Fruit fly (Drosophila melanogaster) whole organism, prepupa: ENCODE data around the gene Mrtf.

Experiments
- Blimp-1 ChIP-seq: fragments of 200-800 bp; sonication (Bioruptor generic); optimal IDR thresholded peaks from 3 replicates; lab custom pipeline; 2017; ENCODE audit warnings: missing biosample characterization, missing genetic modification characterization, mild to moderate bottlenecking, moderate library complexity, missing genetic modification reagents
- CG10631 ChIP-seq: fragments of 200-800 bp; sonication (Bioruptor generic); optimal IDR thresholded peaks from 2 replicates; lab custom pipeline; 2016; ENCODE audit warnings: missing biosample characterization, missing genetic modification characterization
- CG11294 ChIP-seq: fragments of 200-800 bp; sonication (Bioruptor generic); IDR thresholded peaks from 2 replicates; pipeline ENCODE4 v1.3.6; 2022; ENCODE audit warnings: missing biosample characterization, missing genetic modification characterization
- CG11762 ChIP-seq: fragments of 200-800 bp; sonication (Bioruptor generic); optimal IDR thresholded peaks from 3 replicates; lab custom pipeline; 2016; ENCODE audit warnings: missing biosample characterization, missing genetic modification characterization; ENCODE audit not compliant: insufficient read depth
- CG11902 ChIP-seq: fragments of 200-800 bp; sonication (Bioruptor generic); optimal IDR thresholded peaks from 3 replicates; lab custom pipeline; 2016; ENCODE audit warnings: missing biosample characterization, missing genetic modification characterization
- CG3032 ChIP-seq: fragments of 200-800 bp; optimal IDR thresholded peaks from 2 replicates; lab custom pipeline; 2019; ENCODE audit warnings: missing biosample characterization, mild to moderate bottlenecking, missing genetic modification characterization, moderate library complexity
- CG4318 ChIP-seq: fragments of 200-800 bp; sonication (Bioruptor generic); optimal IDR thresholded peaks from 3 replicates; lab custom pipeline; 2017; ENCODE audit warnings: missing biosample characterization, mild to moderate bottlenecking, missing genetic modification characterization
- CG6163 ChIP-seq: fragments of 200-800 bp; sonication (Bioruptor generic); IDR thresholded peaks from 3 replicates; pipeline ENCODE4 v1.3.6; 2022; ENCODE audit warnings: missing biosample characterization, missing genetic modification characterization
- CG6276 ChIP-seq: fragments of 200-800 bp; sonication (Bioruptor generic); optimal IDR thresholded peaks from 2 replicates; lab custom pipeline; 2017; ENCODE audit warnings: missing biosample characterization, mild to moderate bottlenecking, missing genetic modification characterization
- CG6792 ChIP-seq: fragments of 200-800 bp; sonication (Bioruptor generic); optimal IDR thresholded peaks from 3 replicates; lab custom pipeline; 2016; ENCODE audit warnings: missing biosample characterization, missing genetic modification characterization
- CG6808 ChIP-seq: fragments of 200-800 bp; sonication (Bioruptor generic); optimal IDR thresholded peaks from 3 replicates; lab custom pipeline; 2017; ENCODE audit warnings: missing biosample characterization, missing genetic modification characterization, mild to moderate bottlenecking, moderate library complexity, missing genetic modification reagents
- CG6854 ChIP-seq: fragments of 200-800 bp; sonication (Bioruptor generic); optimal IDR thresholded peaks from 2 replicates; lab custom pipeline; 2017; ENCODE audit warnings: missing biosample characterization, mild to moderate bottlenecking, missing genetic modification characterization
- CG7368 ChIP-seq: fragments of 200-800 bp; sonication (Bioruptor generic); optimal IDR thresholded peaks from 3 replicates; lab custom pipeline; 2016; ENCODE audit warnings: missing biosample characterization, missing genetic modification characterization
- CG8119 ChIP-seq: fragments of 200-800 bp; sonication (Bioruptor generic); IDR thresholded peaks from 3 replicates; pipeline ENCODE4 v1.3.6; 2022; ENCODE audit warnings: missing biosample characterization, missing genetic modification characterization
- CG8319 ChIP-seq: fragments of 200-800 bp; sonication (Bioruptor generic); optimal IDR thresholded peaks from 3 replicates; lab custom pipeline; 2016; ENCODE audit warnings: missing biosample characterization, missing genetic modification characterization
- CG9139 ChIP-seq: fragments of 200-800 bp; sonication (Bioruptor generic); optimal IDR thresholded peaks from 3 replicates; lab custom pipeline; 2017; ENCODE audit warnings: missing biosample characterization, mild to moderate bottlenecking, missing genetic modification characterization
- Eip75B ChIP-seq: fragments of 200-800 bp; sonication (Bioruptor generic); optimal IDR thresholded peaks from 3 replicates; lab custom pipeline; 2016; ENCODE audit warnings: missing biosample characterization, missing genetic modification characterization
- Eip93F ChIP-seq: fragments of 200-800 bp; sonication (Bioruptor generic); optimal IDR thresholded peaks from 2 replicates; lab custom pipeline; 2016; ENCODE audit warnings: missing biosample characterization, mild to moderate bottlenecking, missing genetic modification characterization
- Ets21C ChIP-seq: fragments of 200-800 bp; sonication (Bioruptor generic); optimal IDR thresholded peaks from 3 replicates; lab custom pipeline; 2016; ENCODE audit warnings: missing biosample characterization, missing genetic modification characterization
- Ets96B ChIP-seq: fragments of 200-800 bp; optimal IDR thresholded peaks from 2 replicates; lab custom pipeline; 2019; ENCODE audit warnings: missing biosample characterization, mild to moderate bottlenecking, missing genetic modification characterization, moderate library complexity
- Gug ChIP-seq: fragments of 200-800 bp; sonication (Bioruptor generic); IDR thresholded peaks from 2 replicates; pipeline ENCODE4 v1.3.6; 2022; ENCODE audit warnings: missing biosample characterization, missing genetic modification characterization
- Hr4 ChIP-seq: fragments of 200-800 bp; sonication (Bioruptor generic); optimal IDR thresholded peaks from 3 replicates; lab custom pipeline; 2016; ENCODE audit warnings: missing biosample characterization, missing genetic modification characterization
- OdsH ChIP-seq: fragments of 200-800 bp; sonication (Bioruptor generic); optimal IDR thresholded peaks from 3 replicates; lab custom pipeline; 2016; ENCODE audit warnings: missing biosample characterization, missing genetic modification characterization
- Smox ChIP-seq: fragments of 200-800 bp; sonication (Bioruptor generic); optimal IDR thresholded peaks from 3 replicates; lab custom pipeline; 2016; ENCODE audit warnings: missing biosample characterization, missing genetic modification characterization
- Sox102F ChIP-seq: fragments of 200-800 bp; sonication (Bioruptor generic); optimal IDR thresholded peaks from 2 replicates; lab custom pipeline; 2016; ENCODE audit warnings: missing biosample characterization, mild to moderate bottlenecking, missing genetic modification characterization
- Sox14 ChIP-seq: fragments of 200-800 bp; sonication (Bioruptor generic); optimal IDR thresholded peaks from 3 replicates; lab custom pipeline; 2016; ENCODE audit warnings: missing biosample characterization, missing genetic modification characterization
- Sox15 ChIP-seq: fragments of 200-800 bp; sonication (Bioruptor generic); optimal IDR thresholded peaks from 3 replicates; lab custom pipeline; 2016; ENCODE audit warnings: missing biosample characterization, missing genetic modification characterization
- achi ChIP-seq: fragments of 200-800 bp; sonication (Bioruptor generic); optimal IDR thresholded peaks from 3 replicates; lab custom pipeline; 2016; ENCODE audit warnings: missing biosample characterization, missing genetic modification characterization
- cyc ChIP-seq: fragments of 200-800 bp; sonication (Bioruptor generic); optimal IDR thresholded peaks from 3 replicates; lab custom pipeline; 2016; ENCODE audit warnings: missing biosample characterization, missing genetic modification characterization
- dac ChIP-seq: fragments of 200-800 bp; sonication (Bioruptor generic); optimal IDR thresholded peaks from 2 replicates; lab custom pipeline; 2017; ENCODE audit warnings: missing biosample characterization, mild to moderate bottlenecking, missing genetic modification characterization
- dsx ChIP-seq: fragments of 200-800 bp; optimal IDR thresholded peaks from 3 replicates; lab custom pipeline; 2019; ENCODE audit warnings: missing biosample characterization, mild to moderate bottlenecking, missing genetic modification characterization, moderate library complexity; ENCODE audit not compliant: poor library complexity, severe bottlenecking
- eg ChIP-seq: fragments of 200-800 bp; sonication (Bioruptor generic); IDR thresholded peaks from 3 replicates; pipeline ENCODE4 v1.3.6; 2022; ENCODE audit warnings: missing biosample characterization, missing genetic modification characterization
- esn ChIP-seq: fragments of 200-800 bp; sonication (Bioruptor generic); optimal IDR thresholded peaks from 2 replicates; lab custom pipeline; 2016; ENCODE audit warnings: missing biosample characterization, mild to moderate bottlenecking, missing genetic modification characterization, moderate library complexity
- fd59A ChIP-seq: fragments of 200-800 bp; sonication (Bioruptor generic); optimal IDR thresholded peaks from 2 replicates; lab custom pipeline; 2017; ENCODE audit warnings: missing biosample characterization, mild to moderate bottlenecking, missing genetic modification characterization, missing genetic modification reagents
- fd85E ChIP-seq: fragments of 200-800 bp; sonication (Bioruptor generic); optimal IDR thresholded peaks from 3 replicates; lab custom pipeline; 2016; ENCODE audit warnings: missing biosample characterization, missing genetic modification characterization
- fkh ChIP-seq: fragments of 200-800 bp; sonication (Bioruptor generic); optimal IDR thresholded peaks from 3 replicates; lab custom pipeline; 2017; ENCODE audit warnings: missing biosample characterization, mild to moderate bottlenecking, missing genetic modification characterization, moderate library complexity
- salr ChIP-seq, 2 experiments: fragments of 200-800 bp; sonication (Bioruptor generic); optimal IDR thresholded peaks; 3 replicates each; lab custom pipeline; 2016 to 2018; ENCODE audit warnings: missing biosample characterization in 2 of 2, missing genetic modification characterization in 2 of 2, mild to moderate bottlenecking in 1 of 2
- spab ChIP-seq: fragments of 200-800 bp; sonication (Bioruptor generic); optimal IDR thresholded peaks from 2 replicates; lab custom pipeline; 2017; ENCODE audit warnings: missing biosample characterization, mild to moderate bottlenecking, missing genetic modification characterization, missing genetic modification reagents
- ss ChIP-seq, 2 experiments: fragments of 200-800 bp; sonication (Bioruptor generic); optimal IDR thresholded peaks; 2 replicates in 1 of 2; 3 replicates in 1 of 2; lab custom pipeline; 2017 to 2018; ENCODE audit warnings: mild to moderate bottlenecking in 2 of 2, missing biosample characterization in 2 of 2, missing genetic modification characterization in 2 of 2, moderate library complexity in 1 of 2
- svp ChIP-seq: fragments of 200-800 bp; sonication (Bioruptor generic); peaks from one replicate; lab custom pipeline; 2016; ENCODE audit warnings: missing biosample characterization, missing genetic modification characterization
- vri ChIP-seq: fragments of 200-800 bp; sonication (Bioruptor generic); optimal IDR thresholded peaks from 3 replicates; lab custom pipeline; 2016; ENCODE audit warnings: missing biosample characterization, mild to moderate bottlenecking, missing genetic modification characterization

The Mrtf gene

dm6 chr3L:2795363-2795957 lies 29.1 kb upstream of the Mrtf start (continued):
- TF ChIP-seq ss (GFP tag; optimal IDR thresholded peaks at IDR 0.05; lab: Kevin White, UChicago) (no peak), CG8319 (no peak), CG8119 (GFP tag; lab: Robert Waterston, UW) (peak; percentile 88), Sox14 (peak; percentile 43), CG6808 (no peak), Ets96B (tag; lab: Kevin White, UChicago) (no peak), esn (GFP tag; lab: Kevin White, UChicago) (peak; percentile 72), CG4318 (GFP tag; lab: Kevin White, UChicago) (no peak), Sox102F (GFP tag; lab: Kevin White, UChicago) (peak; percentile 35), CG6854 (GFP tag; lab: Kevin White, UChicago) (peak; percentile 71), dsx (GFP tag; lab: Kevin White, UChicago) (no peak), CG6276 (GFP tag; lab: Kevin White, UChicago) (no peak), OdsH (GFP tag; lab: Kevin White, UChicago) (peak; percentile 69), fd59A (GFP tag; lab: Kevin White, UChicago) (no peak), Gug (GFP tag; lab: Robert Waterston, UW) (peak; percentile 79), Eip75B (no peak), CG10631 (GFP tag; lab: Kevin White, UChicago) (no peak), Blimp-1 (peak; percentile 82), cyc (GFP tag; lab: Kevin White, UChicago) (no peak), fd85E (no peak), Ets21C (GFP tag; lab: Kevin White, UChicago) (peak; percentile 41), svp (GFP tag; lab: Kevin White, UChicago) (no peak), CG6163 (no peak), CG9139 (no peak), salr (GFP tag; optimal IDR thresholded peaks at IDR 0.05; lab: Kevin White, UChicago) (no peak), Smox (peak; percentile 69), achi (GFP tag; lab: Kevin White, UChicago) (no peak), vri (GFP tag; lab: Kevin White, UChicago) (no peak), Eip93F (GFP tag; lab: Kevin White, UChicago) (no peak), CG7368 (GFP tag; lab: Kevin White, UChicago) (no peak), CG11294 (GFP tag; lab: Robert Waterston, UW) (peak; percentile 70), CG11902 (GFP tag; lab: Kevin White, UChicago) (no peak), Hr4 (peak; percentile 88), CG11762 (GFP tag; lab: Kevin White, UChicago) (no peak), CG3032 (tag; lab: Kevin White, UChicago) (no peak), Sox15 (no peak), CG6792 (peak; percentile 38)
- TF ChIP-seq, all 60 proteins: peak for 28

dm6 chr3L:2785941-2786340 lies 19.6 kb upstream of the Mrtf start:
- TF ChIP-seq salr (GFP tag; optimal IDR thresholded peaks at IDR 0.05; lab: Kevin White, UChicago): no peak
- TF ChIP-seq spab: no peak
- TF ChIP-seq CG8119 (GFP tag; lab: Robert Waterston, UW): no peak
- TF ChIP-seq dac: no peak
- TF ChIP-seq eg (GFP tag; lab: Robert Waterston, UW): no peak

DNA sequence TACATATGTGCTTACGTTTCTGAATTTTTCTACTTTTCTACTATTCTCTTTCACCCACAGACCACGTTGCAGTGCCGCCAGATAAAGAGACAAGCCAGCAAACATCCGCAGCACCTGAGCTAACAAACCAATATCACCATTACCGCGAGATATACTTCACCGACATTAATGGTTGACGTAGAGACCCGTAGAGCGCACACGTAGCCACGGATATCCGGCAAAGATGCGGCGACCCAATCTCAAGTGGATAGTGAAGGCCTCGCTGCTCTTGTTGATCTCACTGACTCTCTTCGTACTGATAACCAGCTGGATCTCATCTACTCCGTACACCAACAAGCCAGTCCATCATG lies 16.3 kb upstream of the Mrtf start:
- TF ChIP-seq fkh: peak; percentile 41
- TF ChIP-seq cyc (GFP tag; lab: Kevin White, UChicago): no peak
